Fruit fly (Drosophila melanogaster) whole organism, prepupa: ENCODE measurements around the gene Axn.

ENCODE experiments used
- CG10631 ChIP-seq: fragments of 200-800 bp; sonication (Bioruptor generic); optimal IDR thresholded peaks from 2 replicates; lab custom pipeline; 2016; ENCODE audit warnings: missing biosample characterization, missing genetic modification characterization
- CG10669 ChIP-seq: fragments of 200-800 bp; sonication (Bioruptor generic); optimal IDR thresholded peaks from 3 replicates; lab custom pipeline; 2018; ENCODE audit warnings: missing biosample characterization, mild to moderate bottlenecking, missing genetic modification characterization, moderate library complexity
- CG11294 ChIP-seq: fragments of 200-800 bp; sonication (Bioruptor generic); IDR thresholded peaks from 2 replicates; pipeline ENCODE4 v1.3.6; 2022; ENCODE audit warnings: missing biosample characterization, missing genetic modification characterization
- CG11762 ChIP-seq: fragments of 200-800 bp; sonication (Bioruptor generic); optimal IDR thresholded peaks from 3 replicates; lab custom pipeline; 2016; ENCODE audit warnings: missing biosample characterization, missing genetic modification characterization; ENCODE audit not compliant: insufficient read depth
- CG11902 ChIP-seq: fragments of 200-800 bp; sonication (Bioruptor generic); optimal IDR thresholded peaks from 3 replicates; lab custom pipeline; 2016; ENCODE audit warnings: missing biosample characterization, missing genetic modification characterization
- CG31627 ChIP-seq: fragments of 200-800 bp; sonication (Bioruptor generic); optimal IDR thresholded peaks from 3 replicates; lab custom pipeline; 2016; ENCODE audit warnings: missing biosample characterization, missing genetic modification characterization
- CG32006 ChIP-seq: fragments of 200-800 bp; sonication (Bioruptor generic); optimal IDR thresholded peaks from 3 replicates; lab custom pipeline; 2017; ENCODE audit warnings: missing biosample characterization, mild to moderate bottlenecking, missing genetic modification characterization
- CG34406 ChIP-seq: fragments of 200-800 bp; sonication (Bioruptor generic); optimal IDR thresholded peaks from 3 replicates; lab custom pipeline; 2016; ENCODE audit warnings: missing biosample characterization, missing genetic modification characterization
- CG4318 ChIP-seq: fragments of 200-800 bp; sonication (Bioruptor generic); optimal IDR thresholded peaks from 3 replicates; lab custom pipeline; 2017; ENCODE audit warnings: missing biosample characterization, mild to moderate bottlenecking, missing genetic modification characterization
- CG6792 ChIP-seq: fragments of 200-800 bp; sonication (Bioruptor generic); optimal IDR thresholded peaks from 3 replicates; lab custom pipeline; 2016; ENCODE audit warnings: missing biosample characterization, missing genetic modification characterization
- CG6808 ChIP-seq: fragments of 200-800 bp; sonication (Bioruptor generic); optimal IDR thresholded peaks from 3 replicates; lab custom pipeline; 2017; ENCODE audit warnings: missing biosample characterization, missing genetic modification characterization, mild to moderate bottlenecking, moderate library complexity, missing genetic modification reagents
- CG6854 ChIP-seq: fragments of 200-800 bp; sonication (Bioruptor generic); optimal IDR thresholded peaks from 2 replicates; lab custom pipeline; 2017; ENCODE audit warnings: missing biosample characterization, mild to moderate bottlenecking, missing genetic modification characterization
- CG7368 ChIP-seq: fragments of 200-800 bp; sonication (Bioruptor generic); optimal IDR thresholded peaks from 3 replicates; lab custom pipeline; 2016; ENCODE audit warnings: missing biosample characterization, missing genetic modification characterization
- CG8319 ChIP-seq: fragments of 200-800 bp; sonication (Bioruptor generic); optimal IDR thresholded peaks from 3 replicates; lab custom pipeline; 2016; ENCODE audit warnings: missing biosample characterization, missing genetic modification characterization
- CG8632 ChIP-seq: fragments of 200-800 bp; sonication (Bioruptor generic); optimal IDR thresholded peaks from 3 replicates; lab custom pipeline; 2016; ENCODE audit warnings: missing biosample characterization, missing genetic modification characterization
- CG9139 ChIP-seq: fragments of 200-800 bp; sonication (Bioruptor generic); optimal IDR thresholded peaks from 3 replicates; lab custom pipeline; 2017; ENCODE audit warnings: missing biosample characterization, mild to moderate bottlenecking, missing genetic modification characterization
- Eip75B ChIP-seq: fragments of 200-800 bp; sonication (Bioruptor generic); optimal IDR thresholded peaks from 3 replicates; lab custom pipeline; 2016; ENCODE audit warnings: missing biosample characterization, missing genetic modification characterization
- Eip78C ChIP-seq: fragments of 200-800 bp; sonication (Bioruptor generic); peaks from one replicate; lab custom pipeline; 2016; ENCODE audit warnings: missing biosample characterization, missing genetic modification characterization
- Eip93F ChIP-seq: fragments of 200-800 bp; sonication (Bioruptor generic); optimal IDR thresholded peaks from 2 replicates; lab custom pipeline; 2016; ENCODE audit warnings: missing biosample characterization, mild to moderate bottlenecking, missing genetic modification characterization
- Ets21C ChIP-seq: fragments of 200-800 bp; sonication (Bioruptor generic); optimal IDR thresholded peaks from 3 replicates; lab custom pipeline; 2016; ENCODE audit warnings: missing biosample characterization, missing genetic modification characterization
- Ets96B ChIP-seq: fragments of 200-800 bp; optimal IDR thresholded peaks from 2 replicates; lab custom pipeline; 2019; ENCODE audit warnings: missing biosample characterization, mild to moderate bottlenecking, missing genetic modification characterization, moderate library complexity
- Gug ChIP-seq: fragments of 200-800 bp; sonication (Bioruptor generic); IDR thresholded peaks from 2 replicates; pipeline ENCODE4 v1.3.6; 2022; ENCODE audit warnings: missing biosample characterization, missing genetic modification characterization
- Met ChIP-seq: fragments of 200-800 bp; sonication (Bioruptor generic); optimal IDR thresholded peaks from 3 replicates; lab custom pipeline; 2016; ENCODE audit warnings: missing biosample characterization, missing genetic modification characterization
- OdsH ChIP-seq: fragments of 200-800 bp; sonication (Bioruptor generic); optimal IDR thresholded peaks from 3 replicates; lab custom pipeline; 2016; ENCODE audit warnings: missing biosample characterization, missing genetic modification characterization
- Smox ChIP-seq: fragments of 200-800 bp; sonication (Bioruptor generic); optimal IDR thresholded peaks from 3 replicates; lab custom pipeline; 2016; ENCODE audit warnings: missing biosample characterization, missing genetic modification characterization
- Sox14 ChIP-seq: fragments of 200-800 bp; sonication (Bioruptor generic); optimal IDR thresholded peaks from 3 replicates; lab custom pipeline; 2016; ENCODE audit warnings: missing biosample characterization, missing genetic modification characterization
- achi ChIP-seq: fragments of 200-800 bp; sonication (Bioruptor generic); optimal IDR thresholded peaks from 3 replicates; lab custom pipeline; 2016; ENCODE audit warnings: missing biosample characterization, missing genetic modification characterization
- acj6 ChIP-seq: fragments of 200-800 bp; sonication (Bioruptor generic); optimal IDR thresholded peaks from 3 replicates; lab custom pipeline; 2016; ENCODE audit warnings: missing biosample characterization, missing genetic modification characterization
- cyc ChIP-seq: fragments of 200-800 bp; sonication (Bioruptor generic); optimal IDR thresholded peaks from 3 replicates; lab custom pipeline; 2016; ENCODE audit warnings: missing biosample characterization, missing genetic modification characterization
- dac ChIP-seq: fragments of 200-800 bp; sonication (Bioruptor generic); optimal IDR thresholded peaks from 2 replicates; lab custom pipeline; 2017; ENCODE audit warnings: missing biosample characterization, mild to moderate bottlenecking, missing genetic modification characterization
- dsx ChIP-seq: fragments of 200-800 bp; optimal IDR thresholded peaks from 3 replicates; lab custom pipeline; 2019; ENCODE audit warnings: missing biosample characterization, mild to moderate bottlenecking, missing genetic modification characterization, moderate library complexity; ENCODE audit not compliant: poor library complexity, severe bottlenecking
- eg ChIP-seq: fragments of 200-800 bp; sonication (Bioruptor generic); IDR thresholded peaks from 3 replicates; pipeline ENCODE4 v1.3.6; 2022; ENCODE audit warnings: missing biosample characterization, missing genetic modification characterization
- fd59A ChIP-seq: fragments of 200-800 bp; sonication (Bioruptor generic); optimal IDR thresholded peaks from 2 replicates; lab custom pipeline; 2017; ENCODE audit warnings: missing biosample characterization, mild to moderate bottlenecking, missing genetic modification characterization, missing genetic modification reagents
- fd85E ChIP-seq: fragments of 200-800 bp; sonication (Bioruptor generic); optimal IDR thresholded peaks from 3 replicates; lab custom pipeline; 2016; ENCODE audit warnings: missing biosample characterization, missing genetic modification characterization
- fkh ChIP-seq: fragments of 200-800 bp; sonication (Bioruptor generic); optimal IDR thresholded peaks from 3 replicates; lab custom pipeline; 2017; ENCODE audit warnings: missing biosample characterization, mild to moderate bottlenecking, missing genetic modification characterization, moderate library complexity
- lz ChIP-seq: fragments of 200-800 bp; sonication (Bioruptor generic); optimal IDR thresholded peaks from 3 replicates; lab custom pipeline; 2016; ENCODE audit warnings: missing biosample characterization, missing genetic modification characterization
- pdm3 ChIP-seq: fragments of 200-800 bp; sonication (Bioruptor generic); optimal IDR thresholded peaks from 3 replicates; lab custom pipeline; 2016; ENCODE audit warnings: missing biosample characterization, missing genetic modification characterization
- salr ChIP-seq, 2 experiments: fragments of 200-800 bp; sonication (Bioruptor generic); optimal IDR thresholded peaks; 3 replicates each; lab custom pipeline; 2016 to 2018; ENCODE audit warnings: missing biosample characterization in 2 of 2, missing genetic modification characterization in 2 of 2, mild to moderate bottlenecking in 1 of 2
- ss ChIP-seq, 2 experiments: fragments of 200-800 bp; sonication (Bioruptor generic); optimal IDR thresholded peaks; 2 replicates in 1 of 2; 3 replicates in 1 of 2; lab custom pipeline; 2017 to 2018; ENCODE audit warnings: mild to moderate bottlenecking in 2 of 2, missing biosample characterization in 2 of 2, missing genetic modification characterization in 2 of 2, moderate library complexity in 1 of 2
- svp ChIP-seq: fragments of 200-800 bp; sonication (Bioruptor generic); peaks from one replicate; lab custom pipeline; 2016; ENCODE audit warnings: missing biosample characterization, missing genetic modification characterization
- topi ChIP-seq: fragments of 200-800 bp; sonication (Bioruptor generic); optimal IDR thresholded peaks from 3 replicates; lab custom pipeline; 2016; ENCODE audit warnings: missing biosample characterization, missing genetic modification characterization
- vri ChIP-seq: fragments of 200-800 bp; sonication (Bioruptor generic); optimal IDR thresholded peaks from 3 replicates; lab custom pipeline; 2016; ENCODE audit warnings: missing biosample characterization, mild to moderate bottlenecking, missing genetic modification characterization

The Axn gene

dm6 chr3R:30058057-30058868 is 35.6 kb downstream of the Axn start, which contains the start of gene sima (continued):
- peak; percentile 43 for TF ChIP-seq OdsH
- TF ChIP-seq salr (GFP tag; optimal IDR thresholded peaks at IDR 0.05; lab: Kevin White, UChicago) = no peak
- no peak for TF ChIP-seq CG10669 (GFP tag; lab: Kevin White, UChicago)
- peak; percentile 6 for TF ChIP-seq Sox14 (GFP tag; lab: Kevin White, UChicago)
- no peak for TF ChIP-seq Eip93F (GFP tag; lab: Kevin White, UChicago)
- TF ChIP-seq svp (GFP tag; lab: Kevin White, UChicago) = peak; percentile 28
- peak; percentile 6 for TF ChIP-seq acj6 (GFP tag; lab: Kevin White, UChicago)
- peak; percentile 5 for TF ChIP-seq Ets21C (GFP tag; lab: Kevin White, UChicago)
- peak; percentile 19 for TF ChIP-seq cyc (GFP tag; lab: Kevin White, UChicago)
- peak; percentile 36; the same call in 1 of the 3 replicates for TF ChIP-seq eg (GFP tag; lab: Robert Waterston, UW)
- TF ChIP-seq Ets96B (tag; lab: Kevin White, UChicago) = no peak
- TF ChIP-seq Gug = 0 out of 2 replicates have a peak, but pooled peaks have one; percentile 23
- no peak for TF ChIP-seq CG8632 (GFP tag; lab: Kevin White, UChicago)
- 0 out of 2 replicates have a peak, but pooled peaks have one; percentile 17 for TF ChIP-seq CG11294 (GFP tag; lab: Robert Waterston, UW)
- no peak for TF ChIP-seq dac (GFP tag; lab: Kevin White, UChicago)
- peak; percentile 21 for TF ChIP-seq CG6808 (GFP tag; lab: Kevin White, UChicago)
- no peak for TF ChIP-seq fd59A (GFP tag; lab: Kevin White, UChicago)
- TF ChIP-seq CG4318 (GFP tag; lab: Kevin White, UChicago) = no peak
- TF ChIP-seq Smox = peak; percentile 7
- TF ChIP-seq dsx (GFP tag; lab: Kevin White, UChicago) = no peak
- TF ChIP-seq CG6854 (GFP tag; lab: Kevin White, UChicago) = peak; percentile 58
- TF ChIP-seq vri (GFP tag; lab: Kevin White, UChicago) = peak; percentile 48
- peak; percentile 35 for TF ChIP-seq topi (GFP tag; lab: Kevin White, UChicago)
- peak; percentile 42 for TF ChIP-seq pdm3
- TF ChIP-seq Eip75B (GFP tag; lab: Kevin White, UChicago) = no peak
- peak; percentile 13 for TF ChIP-seq Met (GFP tag; lab: Kevin White, UChicago)
- TF ChIP-seq, all 60 proteins: peak for 35

DNA sequence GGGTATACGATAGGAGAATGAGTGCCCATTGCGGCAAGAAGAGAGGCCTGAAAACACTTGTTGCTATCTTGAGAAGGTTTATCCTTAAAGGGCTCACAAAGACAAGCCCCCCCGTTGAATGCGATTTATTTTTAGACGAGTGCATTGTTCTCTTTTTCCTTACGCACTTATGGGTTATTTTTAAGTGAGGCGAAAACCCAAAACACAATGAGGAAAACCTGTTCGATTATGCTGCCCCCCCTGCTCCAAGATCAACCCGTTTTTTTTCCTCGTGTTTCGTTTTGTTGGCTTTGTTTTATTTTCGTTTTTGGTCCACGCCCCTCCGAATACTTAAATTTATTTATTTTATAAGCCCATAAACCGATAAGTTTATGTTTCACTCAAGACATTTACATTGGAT is 37.3 kb downstream of the Axn start:
- TF ChIP-seq dsx (GFP tag; lab: Kevin White, UChicago) (peak; percentile 49), CG32006 (GFP tag; lab: Kevin White, UChicago) (no peak), ss (GFP tag; optimal IDR thresholded peaks at IDR 0.05; lab: Kevin White, UChicago) (peak in 1 of 2 experiments; percentile 7), Eip78C (GFP tag; lab: Kevin White, UChicago) (peak; percentile 57)

dm6 chr3R:30060451-30061153 is 38.0 kb downstream of the Axn start:
- TF ChIP-seq Sox14 (GFP tag; lab: Kevin White, UChicago) (no peak), fkh (GFP tag; lab: Kevin White, UChicago) (peak; percentile 56), CG10631 (GFP tag; lab: Kevin White, UChicago) (no peak)

- TF ChIP-seq acj6 (GFP tag; lab: Kevin White, UChicago) (peak; percentile 92), CG34406 (GFP tag; lab: Kevin White, UChicago) (peak; percentile 93), Ets96B (tag; lab: Kevin White, UChicago) (peak; percentile 94), CG7368 (GFP tag; lab: Kevin White, UChicago) (peak; percentile 95), Ets21C (GFP tag; lab: Kevin White, UChicago) (peak; percentile 90), CG6792 (GFP tag; lab: Kevin White, UChicago) (peak; percentile 96), Gug (peak; percentile 90), topi (GFP tag; lab: Kevin White, UChicago) (peak; percentile 97), CG8319 (GFP tag; lab: Kevin White, UChicago) (peak; percentile 97), CG11902 (peak; percentile 95), CG4318 (GFP tag; lab: Kevin White, UChicago) (peak; percentile 56), CG9139 (peak; percentile 83), CG8632 (GFP tag; lab: Kevin White, UChicago) (peak; percentile 91), fd85E (peak; percentile 84), lz (GFP tag; lab: Kevin White, UChicago) (peak; percentile 94), salr (GFP tag; optimal IDR thresholded peaks at IDR 0.05; lab: Kevin White, UChicago) (peak; percentile 77 to 78), fkh (GFP tag; lab: Kevin White, UChicago) (peak; percentile 47), achi (GFP tag; lab: Kevin White, UChicago) (peak; percentile 94), CG11762 (GFP tag; lab: Kevin White, UChicago) (peak; percentile 89), CG31627 (GFP tag; lab: Kevin White, UChicago) (peak; percentile 91)
Observed at dm6 chr3R:30061154-30061482, 38.5 kb downstream of the Axn start.
